Worm (Caenorhabditis elegans) whole organism, early embryonic: ENCODE measurements around the gene pals-30.

Source experiments
- B0310.2 ChIP-seq: sonication (generic microtip); optimal IDR thresholded peaks from 2 replicates; lab custom pipeline; 2016; ENCODE audit warnings: mild to moderate bottlenecking, missing genetic modification characterization, missing compliant biosample characterization
- F13C5.2 ChIP-seq: sonication (generic microtip); optimal IDR thresholded peaks from 2 replicates; lab custom pipeline; 2017; ENCODE audit warnings: mild to moderate bottlenecking, missing genetic modification characterization, inconsistent platforms, missing compliant biosample characterization
- aly-1 ChIP-seq: sonication (generic microtip); optimal IDR thresholded peaks from 2 replicates; lab custom pipeline; 2016; ENCODE audit warnings: missing genetic modification characterization, missing compliant biosample characterization
- ama-1 ChIP-seq: fragments of 150-350 bp; optimal IDR thresholded peaks from 2 replicates; lab custom pipeline; 2014
- ceh-13 ChIP-seq: fragments of 200-800 bp; sonication (Bioruptor generic); optimal IDR thresholded peaks from 2 replicates; lab custom pipeline; 2018; ENCODE audit warnings: mild to moderate bottlenecking, missing genetic modification characterization, missing compliant biosample characterization
- ceh-36 ChIP-seq: sonication (generic microtip); optimal IDR thresholded peaks from 2 replicates; lab custom pipeline; 2016; ENCODE audit warnings: missing genetic modification characterization, inconsistent platforms, missing compliant biosample characterization
- ets-7 ChIP-seq: sonication (generic microtip); optimal IDR thresholded peaks from 2 replicates; lab custom pipeline; 2016; ENCODE audit warnings: missing genotype, missing genetic modification characterization, missing compliant biosample characterization
- flt-1 ChIP-seq: fragments of 200-800 bp; sonication (Bioruptor generic); IDR thresholded peaks from 2 replicates; pipeline ENCODE4 v1.3.6; 2022; ENCODE audit warnings: missing genetic modification characterization, missing compliant biosample characterization
- hmbx-1 ChIP-seq: sonication (generic microtip); optimal IDR thresholded peaks from 2 replicates; lab custom pipeline; 2016; ENCODE audit warnings: mild to moderate bottlenecking, missing genetic modification characterization, missing compliant biosample characterization
- hmg-4 ChIP-seq: fragments of 200-800 bp; sonication (Bioruptor generic); optimal IDR thresholded peaks from 2 replicates; lab custom pipeline; 2018; ENCODE audit warnings: mild to moderate bottlenecking, missing genetic modification characterization, missing compliant biosample characterization
- hnd-1 ChIP-seq: sonication (generic microtip); optimal IDR thresholded peaks from 2 replicates; lab custom pipeline; 2016; ENCODE audit warnings: missing genetic modification characterization, missing compliant biosample characterization
- pes-1 ChIP-seq: fragments of 200-800 bp; sonication (Bioruptor generic); IDR thresholded peaks from 2 replicates; pipeline ENCODE4 v1.3.6; 2022; ENCODE audit warnings: missing genetic modification reagents, missing genetic modification characterization, missing compliant biosample characterization
- scrt-1 ChIP-seq: fragments of 200-800 bp; sonication (Bioruptor generic); IDR thresholded peaks from 2 replicates; pipeline ENCODE4 v1.3.6; 2022; ENCODE audit warnings: missing genetic modification characterization, missing compliant biosample characterization
- sea-1 ChIP-seq: fragments of 200-800 bp; sonication (Bioruptor generic); conservative IDR thresholded peaks from 2 replicates; pipeline ENCODE4 v1.3.6; 2022; ENCODE audit warnings: missing genetic modification characterization, missing compliant biosample characterization
- tbx-11 ChIP-seq: fragments of 200-800 bp; sonication (Bioruptor generic); IDR thresholded peaks from 2 replicates; pipeline ENCODE4 v1.3.6; 2022; ENCODE audit warnings: missing genetic modification characterization, missing compliant biosample characterization
- tbx-37 ChIP-seq: fragments of 200-800 bp; sonication (Bioruptor generic); conservative IDR thresholded peaks from 2 replicates; pipeline ENCODE4 v1.3.6; 2022; ENCODE audit warnings: missing genetic modification reagents, missing genetic modification characterization, missing compliant biosample characterization
- tra-4 ChIP-seq: sonication (generic microtip); optimal IDR thresholded peaks from 2 replicates; lab custom pipeline; 2017; ENCODE audit warnings: missing genetic modification characterization, missing compliant biosample characterization

Gene pals-30

ce11 chrIV:14530031-14530430 lies 21.7 kb downstream of the pals-30 start:
- no peak for TF ChIP-seq ceh-36 (tag; lab: Kevin White, UChicago)
- no peak for TF ChIP-seq ama-1 (lab: Kevin White, UChicago)
- TF ChIP-seq hnd-1 (tag; lab: Kevin White, UChicago), result no peak
- no peak for TF ChIP-seq tbx-37 (GFP tag; lab: Robert Waterston, UW)
- TF ChIP-seq F13C5.2, result no peak
- no peak for TF ChIP-seq scrt-1 (GFP tag; lab: Robert Waterston, UW)
- TF ChIP-seq sea-1 (GFP tag; lab: Robert Waterston, UW), result no peak

DNA sequence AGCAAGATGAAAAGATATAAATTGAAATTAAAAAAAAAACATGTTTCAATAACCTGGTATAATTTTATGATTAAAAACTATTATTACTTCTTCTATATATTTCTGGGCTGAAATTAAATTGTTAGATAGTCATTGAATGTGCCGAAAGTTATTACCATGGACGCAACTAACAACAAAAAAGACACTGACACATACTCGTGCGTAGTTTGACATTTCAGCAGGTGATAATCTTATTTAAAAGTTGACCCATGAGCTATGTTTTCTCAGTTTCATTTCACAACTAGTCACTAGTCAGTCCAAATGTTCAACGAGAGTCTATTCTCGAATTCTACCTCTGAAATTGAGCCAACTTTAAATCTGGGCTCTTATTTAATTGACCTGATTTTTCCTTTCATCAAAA lies 23.1 kb downstream of the pals-30 start, which contains the start of gene T27E7.3:
T27E7.3 (plus strand) TSS at position 301 of the 400 bp plus-strand sequence.
- TF ChIP-seq ceh-36 (tag; lab: Kevin White, UChicago) (no peak), tbx-37 (GFP tag; lab: Robert Waterston, UW) (no peak), pes-1 (GFP tag; lab: Robert Waterston, UW) (no peak)

- TF ChIP-seq F13C5.2 (no peak), tbx-37 (GFP tag; lab: Robert Waterston, UW) (no peak), ceh-36 (tag; lab: Kevin White, UChicago) (no peak), B0310.2 (tag; lab: Kevin White, UChicago) (no peak), ets-7 (tag; lab: Kevin White, UChicago) (no peak), aly-1 (no peak), tra-4 (no peak), hmbx-1 (tag; lab: Kevin White, UChicago) (no peak), flt-1 (no peak), ceh-13 (GFP tag; lab: Kevin White, UChicago) (no peak), sea-1 (GFP tag; lab: Robert Waterston, UW) (no peak), tbx-11 (no peak), ama-1 (lab: Kevin White, UChicago) (no peak), hmg-4 (no peak), scrt-1 (GFP tag; lab: Robert Waterston, UW) (no peak), pes-1 (GFP tag; lab: Robert Waterston, UW) (no peak), hnd-1 (tag; lab: Kevin White, UChicago) (no peak)
Measured at ce11 chrIV:14523568-14523967, 28.2 kb downstream of the pals-30 start, which contains the start of gene srh-63. Gene srh-63, plus strand, starts transcription at chrIV:14523868.

- no peak for TF ChIP-seq flt-1
- no peak for TF ChIP-seq pes-1 (GFP tag; lab: Robert Waterston, UW)
- no peak for TF ChIP-seq tbx-37 (GFP tag; lab: Robert Waterston, UW)
Measured at ce11 chrIV:14519423-14519822, 32.3 kb downstream of the pals-30 start, which contains the start of the genes Y57G11A.2 and T27E7.1. Gene Y57G11A.2, minus strand, starts transcription at chrIV:14519523. Gene T27E7.1, plus strand, starts transcription at chrIV:14519759.

DNA sequence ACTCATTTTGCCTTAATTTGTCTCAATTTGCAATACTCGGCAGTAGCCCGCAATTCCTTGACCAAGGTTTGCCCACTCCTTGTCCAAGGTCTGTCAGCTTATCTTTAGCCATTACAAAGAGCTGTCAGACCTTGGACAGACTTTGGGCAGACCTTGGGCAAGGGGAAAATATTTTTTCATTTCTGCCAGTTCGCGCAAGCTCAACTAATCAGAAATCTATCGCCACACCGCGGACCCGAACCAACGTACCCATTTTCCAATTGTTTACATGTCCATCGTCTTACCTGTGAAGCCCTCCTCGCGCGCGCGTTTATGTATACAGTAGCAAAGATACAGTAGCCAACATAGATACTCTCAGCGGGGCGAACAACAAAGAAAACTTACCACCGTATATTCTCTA lies 36.6 kb downstream of the pals-30 start:
- no peak for TF ChIP-seq pes-1 (GFP tag; lab: Robert Waterston, UW)
- TF ChIP-seq ceh-36 (tag; lab: Kevin White, UChicago), result no peak
- TF ChIP-seq ets-7 (tag; lab: Kevin White, UChicago), result no peak
- no peak for TF ChIP-seq tra-4
- no peak for TF ChIP-seq aly-1
- no peak for TF ChIP-seq hnd-1 (tag; lab: Kevin White, UChicago)
- TF ChIP-seq B0310.2 (tag; lab: Kevin White, UChicago), result no peak
- no peak for TF ChIP-seq F13C5.2
- no peak for TF ChIP-seq sea-1 (GFP tag; lab: Robert Waterston, UW)
- TF ChIP-seq tbx-11, result no peak
- TF ChIP-seq hmbx-1 (tag; lab: Kevin White, UChicago), result no peak

ce11 chrIV:14512405-14512804 lies 39.4 kb downstream of the pals-30 start, which contains the start of gene Y57G11A.5:
Gene Y57G11A.5, minus strand, starts transcription at chrIV:14512505.
- no peak for TF ChIP-seq B0310.2 (tag; lab: Kevin White, UChicago)
- TF ChIP-seq F13C5.2, result no peak
- TF ChIP-seq scrt-1 (GFP tag; lab: Robert Waterston, UW), result no peak
- no peak for TF ChIP-seq hnd-1 (tag; lab: Kevin White, UChicago)
- TF ChIP-seq aly-1, result no peak
- TF ChIP-seq ama-1 (lab: Kevin White, UChicago), result no peak
- TF ChIP-seq ets-7 (tag; lab: Kevin White, UChicago), result no peak
- TF ChIP-seq hmbx-1 (tag; lab: Kevin White, UChicago), result no peak
- no peak for TF ChIP-seq pes-1 (GFP tag; lab: Robert Waterston, UW)
- TF ChIP-seq tra-4, result no peak
- TF ChIP-seq flt-1, result no peak
- no peak for TF ChIP-seq ceh-13 (GFP tag; lab: Kevin White, UChicago)
- TF ChIP-seq tbx-37 (GFP tag; lab: Robert Waterston, UW), result no peak
- no peak for TF ChIP-seq hmg-4
- TF ChIP-seq ceh-36 (tag; lab: Kevin White, UChicago), result no peak
- no peak for TF ChIP-seq tbx-11

ce11 chrIV:14506995-14507394 lies 44.8 kb downstream of the pals-30 start:
- TF ChIP-seq tbx-37 (GFP tag; lab: Robert Waterston, UW) (no peak), ceh-36 (tag; lab: Kevin White, UChicago) (no peak), sea-1 (GFP tag; lab: Robert Waterston, UW) (no peak), hnd-1 (tag; lab: Kevin White, UChicago) (no peak), ets-7 (tag; lab: Kevin White, UChicago) (no peak), B0310.2 (tag; lab: Kevin White, UChicago) (no peak), ama-1 (lab: Kevin White, UChicago) (no peak), tra-4 (no peak), F13C5.2 (no peak), hmg-4 (no peak), aly-1 (no peak), hmbx-1 (tag; lab: Kevin White, UChicago) (no peak), pes-1 (GFP tag; lab: Robert Waterston, UW) (no peak), scrt-1 (GFP tag; lab: Robert Waterston, UW) (no peak), flt-1 (no peak), ceh-13 (GFP tag; lab: Kevin White, UChicago) (no peak), tbx-11 (no peak)

DNA sequence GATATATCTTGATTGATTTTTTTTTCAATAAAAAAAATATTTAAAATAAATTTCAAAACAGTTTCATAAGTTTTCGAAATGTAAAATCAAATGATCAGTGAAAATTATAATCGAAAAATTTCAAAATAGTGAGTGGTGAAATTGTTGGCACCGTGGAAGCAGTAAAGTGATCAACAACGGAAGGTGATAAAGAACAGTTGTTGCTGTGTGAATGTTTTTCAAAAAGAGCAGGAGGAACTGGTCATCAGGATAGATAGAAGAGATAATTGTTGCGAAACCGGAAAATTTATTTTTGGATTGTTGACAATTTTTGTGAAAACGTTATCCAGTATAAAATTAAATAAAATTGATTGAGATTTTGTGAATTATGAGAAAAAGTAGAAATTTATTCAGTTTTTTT lies 45.7 kb downstream of the pals-30 start:
- TF ChIP-seq tra-4, result no peak
- TF ChIP-seq aly-1, result no peak
- TF ChIP-seq ceh-13 (GFP tag; lab: Kevin White, UChicago), result no peak
- TF ChIP-seq F13C5.2, result no peak
- no peak for TF ChIP-seq hnd-1 (tag; lab: Kevin White, UChicago)
- TF ChIP-seq tbx-11, result no peak
- TF ChIP-seq hmg-4, result no peak
- TF ChIP-seq pes-1 (GFP tag; lab: Robert Waterston, UW), result no peak
- no peak for TF ChIP-seq sea-1 (GFP tag; lab: Robert Waterston, UW)
- no peak for TF ChIP-seq flt-1
- no peak for TF ChIP-seq hmbx-1 (tag; lab: Kevin White, UChicago)
- no peak for TF ChIP-seq scrt-1 (GFP tag; lab: Robert Waterston, UW)
- no peak for TF ChIP-seq ets-7 (tag; lab: Kevin White, UChicago)
- TF ChIP-seq ceh-36 (tag; lab: Kevin White, UChicago), result no peak
